Fruit fly (Drosophila melanogaster) whole organism, wandering third instar larva: ENCODE measurements around the gene Upf2.

Experiments used
- Abd-B ChIP-seq: fragments of >200 bp; optimal IDR thresholded peaks from 2 replicates; lab custom pipeline; 2017; ENCODE audit warnings: missing biosample characterization, missing genetic modification characterization
- CG32264 ChIP-seq: fragments of 200-800 bp; sonication (Bioruptor generic); optimal IDR thresholded peaks from 2 replicates; lab custom pipeline; 2016; ENCODE audit warnings: missing biosample characterization, missing genetic modification characterization
- CG9705 ChIP-seq: fragments of 200-800 bp; sonication (Bioruptor generic); optimal IDR thresholded peaks from 2 replicates; lab custom pipeline; 2018; ENCODE audit warnings: missing biosample characterization, mild to moderate bottlenecking, missing genetic modification characterization
- CrebA ChIP-seq: fragments of 200-800 bp; sonication (Bioruptor generic); optimal IDR thresholded peaks from 2 replicates; lab custom pipeline; 2016; ENCODE audit warnings: missing biosample characterization, mild to moderate bottlenecking, missing genetic modification characterization, borderline replicate concordance
- Dfd ChIP-seq: fragments of >200 bp; optimal IDR thresholded peaks from 2 replicates; lab custom pipeline; 2017; ENCODE audit warnings: missing biosample characterization, missing genetic modification characterization
- Dif ChIP-seq: fragments of 200-275, 200-300 bp; sonication (Bioruptor generic); optimal IDR thresholded peaks from 2 replicates; lab custom pipeline; 2018; ENCODE audit warnings: missing biosample characterization, missing genetic modification characterization; ENCODE audit not compliant: partially characterized antibody
- GATAd ChIP-seq: sonication (Bioruptor generic); optimal IDR thresholded peaks from 2 replicates; lab custom pipeline; 2016; ENCODE audit warnings: missing biosample characterization, missing genetic modification characterization
- HLH106 ChIP-seq: fragments of 200-800 bp; optimal IDR thresholded peaks from 3 replicates; lab custom pipeline; 2019; ENCODE audit warnings: missing biosample characterization, mild to moderate bottlenecking, missing genetic modification characterization, moderate library complexity
- Hnf4 ChIP-seq: fragments of 200-800 bp; sonication (Bioruptor generic); optimal IDR thresholded peaks from 2 replicates; lab custom pipeline; 2016; ENCODE audit warnings: missing biosample characterization, mild to moderate bottlenecking, missing genetic modification characterization
- Hr78 ChIP-seq: fragments of >200 bp; optimal IDR thresholded peaks from 2 replicates; lab custom pipeline; 2017; ENCODE audit warnings: missing biosample characterization, missing genetic modification characterization
- Hr83 ChIP-seq: fragments of 200-300 bp; sonication (Bioruptor generic); optimal IDR thresholded peaks from 2 replicates; lab custom pipeline; 2016; ENCODE audit warnings: missing biosample characterization, mild to moderate bottlenecking, missing genetic modification characterization, moderate library complexity; ENCODE audit not compliant: poor library complexity, severe bottlenecking
- Jra ChIP-seq: sonication (Bioruptor generic); optimal IDR thresholded peaks from 2 replicates; lab custom pipeline; 2016; ENCODE audit warnings: missing biosample characterization, missing genetic modification characterization
- Mio ChIP-seq: sonication (Bioruptor generic); optimal IDR thresholded peaks from 2 replicates; lab custom pipeline; 2016; ENCODE audit warnings: missing biosample characterization, missing genetic modification characterization
- Myc ChIP-seq: fragments of >200 bp; optimal IDR thresholded peaks from 2 replicates; lab custom pipeline; 2017
- N ChIP-seq: fragments of >200 bp; optimal IDR thresholded peaks from 2 replicates; lab custom pipeline; 2018; ENCODE audit warnings: missing biosample characterization, missing external identifiers, missing genetic modification characterization
- OdsH ChIP-seq: fragments of 200-800 bp; sonication (Bioruptor generic); optimal IDR thresholded peaks from 2 replicates; lab custom pipeline; 2016; ENCODE audit warnings: missing biosample characterization, mild to moderate bottlenecking, missing genetic modification characterization
- Rel ChIP-seq, 2 experiments: fragments of 200-800 bp; sonication (Bioruptor generic) in 1 of 2; optimal IDR thresholded peaks; 2 replicates in 1 of 2; 3 replicates in 1 of 2; lab custom pipeline; 2016 to 2019; ENCODE audit warnings: mild to moderate bottlenecking in 2 of 2, missing biosample characterization in 2 of 2, missing genetic modification characterization in 2 of 2, moderate library complexity in 1 of 2
- Sp1 ChIP-seq: fragments of 200-800 bp; sonication (Bioruptor generic); optimal IDR thresholded peaks from 3 replicates; lab custom pipeline; 2019; ENCODE audit warnings: missing biosample characterization, mild to moderate bottlenecking, missing genetic modification characterization, moderate library complexity
- Vsx2 ChIP-seq: fragments of 200-300, 225-300 bp; sonication (Bioruptor generic); optimal IDR thresholded peaks from 2 replicates; lab custom pipeline; 2018; ENCODE audit warnings: missing biosample characterization, missing genetic modification characterization; ENCODE audit not compliant: partially characterized antibody
- br ChIP-seq: fragments of 200-800 bp; sonication (Bioruptor generic); optimal IDR thresholded peaks from 2 replicates; lab custom pipeline; 2016; ENCODE audit warnings: missing biosample characterization, missing genetic modification characterization
- brk ChIP-seq: fragments of 200-800 bp; sonication (Bioruptor generic); optimal IDR thresholded peaks from 2 replicates; lab custom pipeline; 2016; ENCODE audit warnings: missing biosample characterization, mild to moderate bottlenecking, missing genetic modification characterization
- dl ChIP-seq, 2 experiments: fragments of 175-275, 200-275 bp in 1 of 2; fragments of 200-275 bp in 1 of 2; sonication (Bioruptor generic); optimal IDR thresholded peaks; lab custom pipeline; 2018; ENCODE audit warnings: mild to moderate bottlenecking in 2 of 2, missing biosample characterization in 2 of 2, missing genetic modification characterization in 2 of 2, moderate library complexity in 2 of 2; ENCODE audit not compliant: partially characterized antibody in 2 of 2, insufficient read depth in 1 of 2
- dmrt93B ChIP-seq: fragments of 200-800 bp; sonication (Bioruptor generic); optimal IDR thresholded peaks from 2 replicates; lab custom pipeline; 2018; ENCODE audit warnings: missing biosample characterization, mild to moderate bottlenecking, missing genetic modification characterization
- dsf ChIP-seq: sonication (Bioruptor generic); optimal IDR thresholded peaks from 2 replicates; lab custom pipeline; 2016; ENCODE audit warnings: missing biosample characterization, missing genetic modification characterization, borderline replicate concordance
- ey ChIP-seq: fragments of 200-800 bp; sonication (Bioruptor generic); optimal IDR thresholded peaks from 2 replicates; lab custom pipeline; 2016; ENCODE audit warnings: missing biosample characterization, missing genetic modification characterization
- foxo ChIP-seq, 2 experiments: fragments of 200-800 bp; sonication (Bioruptor generic); optimal IDR thresholded peaks; 2 replicates in 1 of 2; 3 replicates in 1 of 2; lab custom pipeline; 2016 to 2017; ENCODE audit warnings: missing biosample characterization in 2 of 2, missing genetic modification characterization in 2 of 2
- fru ChIP-seq: fragments of 200-800 bp; sonication (Bioruptor generic); optimal IDR thresholded peaks from 3 replicates; lab custom pipeline; 2016; ENCODE audit warnings: missing biosample characterization, mild to moderate bottlenecking, missing genetic modification characterization
- h ChIP-seq: fragments of 200-800 bp; sonication (Bioruptor generic); optimal IDR thresholded peaks from 3 replicates; lab custom pipeline; 2016; ENCODE audit warnings: missing biosample characterization, mild to moderate bottlenecking, missing genetic modification characterization
- jim ChIP-seq: fragments of 175-275, 200-325 bp; sonication (Bioruptor generic); optimal IDR thresholded peaks from 2 replicates; lab custom pipeline; 2016; ENCODE audit warnings: missing biosample characterization, mild to moderate bottlenecking, missing genetic modification characterization
- lola ChIP-seq: fragments of >200 bp; optimal IDR thresholded peaks from 2 replicates; lab custom pipeline; 2017; ENCODE audit warnings: missing biosample characterization, missing genetic modification characterization
- pan ChIP-seq: fragments of >200 bp; optimal IDR thresholded peaks from 2 replicates; lab custom pipeline; 2017
- psq ChIP-seq: fragments of 200-800 bp; sonication (Bioruptor generic); optimal IDR thresholded peaks from 3 replicates; lab custom pipeline; 2017; ENCODE audit warnings: missing biosample characterization, mild to moderate bottlenecking, missing genetic modification characterization, moderate library complexity
- rgr ChIP-seq: fragments of 200-800 bp; sonication (Bioruptor generic); optimal IDR thresholded peaks from 3 replicates; lab custom pipeline; 2016; ENCODE audit warnings: missing biosample characterization, mild to moderate bottlenecking, missing genetic modification characterization
- sage ChIP-seq: fragments of 200-800 bp; sonication (Bioruptor generic); optimal IDR thresholded peaks from 2 replicates; lab custom pipeline; 2016; ENCODE audit warnings: missing biosample characterization, mild to moderate bottlenecking, missing genetic modification characterization
- sv ChIP-seq: fragments of 200-800 bp; sonication (Bioruptor generic); optimal IDR thresholded peaks from 3 replicates; lab custom pipeline; 2016; ENCODE audit warnings: missing biosample characterization, missing genetic modification characterization
- tai ChIP-seq: sonication (Bioruptor generic); optimal IDR thresholded peaks from 2 replicates; lab custom pipeline; 2016; ENCODE audit warnings: missing biosample characterization, missing genetic modification characterization
- usp ChIP-seq: fragments of >200 bp; optimal IDR thresholded peaks from 2 replicates; lab custom pipeline; 2017; ENCODE audit warnings: missing biosample characterization, missing genetic modification characterization
- woc ChIP-seq: sonication (Bioruptor generic); optimal IDR thresholded peaks from 2 replicates; lab custom pipeline; 2016; ENCODE audit warnings: missing biosample characterization, mild to moderate bottlenecking, missing genetic modification characterization

The Upf2 gene

dm6 chrX:8115717-8116311 is 40.5 kb upstream of the Upf2 start, which contains the start of gene Gclc:
Gene Gclc (minus strand): TSS chrX:8116147.
- TF ChIP-seq Rel (GFP tag; optimal IDR thresholded peaks at IDR 0.05; lab: Kevin White, UChicago) (no peak), Rel (tag; optimal IDR thresholded peaks at IDR 0.05; lab: Kevin White, UChicago) (peak; percentile 83), ey (GFP tag; lab: Kevin White, UChicago) (peak; percentile 3), Myc (lab: Kevin White, UChicago) (peak; percentile 48), rgr (peak; percentile 11), woc (no peak)

dm6 chrX:8115343-8115676 is 40.0 kb upstream of the Upf2 start:
- no peak for TF ChIP-seq brk
- TF ChIP-seq usp = no peak
- no peak for TF ChIP-seq OdsH (GFP tag; lab: Kevin White, UChicago)
- TF ChIP-seq N (GFP tag; lab: Kevin White, UChicago) = no peak
- TF ChIP-seq Myc (lab: Kevin White, UChicago) = no peak
- no peak for TF ChIP-seq foxo (GFP tag; optimal IDR thresholded peaks at IDR 0.05; lab: Kevin White, UChicago)
- no peak for TF ChIP-seq dsf (GFP tag; lab: Kevin White, UChicago)
- TF ChIP-seq jim (GFP tag; lab: Kevin White, UChicago) = no peak
- TF ChIP-seq Rel (GFP tag; optimal IDR thresholded peaks at IDR 0.05; lab: Kevin White, UChicago) = no peak
- no peak for TF ChIP-seq Rel (tag; optimal IDR thresholded peaks at IDR 0.05; lab: Kevin White, UChicago)
- no peak for TF ChIP-seq tai (GFP tag; lab: Kevin White, UChicago)
- no peak for TF ChIP-seq sv (GFP tag; lab: Kevin White, UChicago)
- no peak for TF ChIP-seq Dif (GFP tag; lab: Kevin White, UChicago)
- no peak for TF ChIP-seq woc
- TF ChIP-seq Jra (GFP tag; lab: Kevin White, UChicago) = no peak
- no peak for TF ChIP-seq Abd-B (GFP tag; lab: Kevin White, UChicago)
- no peak for TF ChIP-seq dmrt93B (GFP tag; lab: Kevin White, UChicago)
- TF ChIP-seq psq = no peak

- TF ChIP-seq dl (GFP tag; optimal IDR thresholded peaks at IDR 0.05; lab: Kevin White, UChicago; ENCODE audit: insufficient read depth in 1 of 2, partially characterized antibody in 2 of 2) = no peak
- TF ChIP-seq Hnf4 = peak; percentile 26
- peak; percentile 29 for TF ChIP-seq HLH106 (tag; lab: Kevin White, UChicago)
- no peak for TF ChIP-seq Dfd (GFP tag; lab: Kevin White, UChicago)
- no peak for TF ChIP-seq Abd-B (GFP tag; lab: Kevin White, UChicago)
- TF ChIP-seq rgr = peak; percentile 37
- no peak for TF ChIP-seq Mio
- TF ChIP-seq Dif (GFP tag; lab: Kevin White, UChicago) = no peak
- no peak for TF ChIP-seq foxo (GFP tag; optimal IDR thresholded peaks at IDR 0.05; lab: Kevin White, UChicago)
- no peak for TF ChIP-seq dsf (GFP tag; lab: Kevin White, UChicago)
- TF ChIP-seq sage (GFP tag; lab: Kevin White, UChicago) = no peak
- TF ChIP-seq tai (GFP tag; lab: Kevin White, UChicago) = no peak
- TF ChIP-seq dmrt93B (GFP tag; lab: Kevin White, UChicago) = no peak
- TF ChIP-seq N (GFP tag; lab: Kevin White, UChicago) = no peak
- peak; percentile 19 for TF ChIP-seq Sp1 (GFP tag; lab: Kevin White, UChicago)
- no peak for TF ChIP-seq Hr83 (GFP tag; lab: Kevin White, UChicago)
- TF ChIP-seq Jra (GFP tag; lab: Kevin White, UChicago) = no peak
- no peak for TF ChIP-seq OdsH (GFP tag; lab: Kevin White, UChicago)
- TF ChIP-seq woc = peak; percentile 25
- TF ChIP-seq CG32264 = no peak
- no peak for TF ChIP-seq Hr78 (GFP tag; lab: Kevin White, UChicago)
- no peak for TF ChIP-seq usp
- no peak for TF ChIP-seq brk
- TF ChIP-seq pan (lab: Kevin White, UChicago) = no peak
- TF ChIP-seq ey (GFP tag; lab: Kevin White, UChicago) = no peak
- peak; percentile 7 for TF ChIP-seq psq
- no peak for TF ChIP-seq CrebA (GFP tag; lab: Kevin White, UChicago)
- no peak for TF ChIP-seq Rel (GFP tag; optimal IDR thresholded peaks at IDR 0.05; lab: Kevin White, UChicago)
- no peak for TF ChIP-seq Rel (tag; optimal IDR thresholded peaks at IDR 0.05; lab: Kevin White, UChicago)
- no peak for TF ChIP-seq GATAd (GFP tag; lab: Kevin White, UChicago)
- TF ChIP-seq CG9705 (GFP tag; lab: Kevin White, UChicago) = no peak
- TF ChIP-seq jim (GFP tag; lab: Kevin White, UChicago) = no peak
- TF ChIP-seq sv (GFP tag; lab: Kevin White, UChicago) = peak; percentile 3
- TF ChIP-seq lola = no peak
- no peak for TF ChIP-seq Myc (lab: Kevin White, UChicago)
- TF ChIP-seq Vsx2 (GFP tag; lab: Kevin White, UChicago) = no peak
- peak; percentile 20 for TF ChIP-seq h (GFP tag; lab: Kevin White, UChicago)
- TF ChIP-seq br (GFP tag; lab: Kevin White, UChicago) = peak; percentile 31
- TF ChIP-seq fru (GFP tag; lab: Kevin White, UChicago) = no peak
- TF ChIP-seq, all 38 proteins: peak for 9
Measured at dm6 chrX:8114476-8115342, 39.4 kb upstream of the Upf2 start.
